Fruit fly (Drosophila melanogaster): ENCODE data around the gene ntc.

The ntc gene

DNA sequence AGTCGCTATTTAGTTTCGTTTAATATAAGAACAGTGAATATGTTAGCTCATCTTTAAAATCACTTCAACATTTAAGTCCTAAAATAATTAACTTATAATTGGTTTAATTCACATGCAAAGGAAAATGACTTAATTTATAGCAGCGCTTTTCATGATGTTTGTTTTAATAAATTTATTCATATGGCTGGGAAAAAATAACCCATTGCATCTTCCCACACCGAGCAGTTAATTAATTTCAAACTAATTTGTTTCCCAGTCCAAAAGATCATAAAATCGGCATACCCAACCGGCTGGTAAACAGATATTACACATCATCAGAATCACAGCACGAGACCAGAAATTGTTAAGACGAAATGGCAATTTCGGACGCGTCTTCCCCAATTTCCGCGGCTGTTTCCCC lies 35.4 kb downstream of the ntc start (continued):
- TF ChIP-seq CG31224 (GFP tag; IDR thresholded peaks at IDR 0.05) (peak; percentile 24; the same call in 1 of the 2 replicates), Atf3 (GFP tag; optimal IDR thresholded peaks at IDR 0.05) (no peak), CG4854 (GFP tag; optimal IDR thresholded peaks at IDR 0.05) (peak; percentile 18), maf-S (GFP tag; optimal IDR thresholded peaks at IDR 0.05) (no peak), Jarid2 (GFP tag; optimal IDR thresholded peaks at IDR 0.05) (no peak), Fer1 (GFP tag; optimal IDR thresholded peaks at IDR 0.05) (peak; percentile 6), Hsf (GFP tag; optimal IDR thresholded peaks at IDR 0.05) (peak; percentile 51), Lim3 (GFP tag; IDR thresholded peaks at IDR 0.05) (no peak), mld (GFP tag; IDR thresholded peaks at IDR 0.05; ENCODE audit: partially characterized antibody) (no peak), CG15479 (GFP tag; optimal IDR thresholded peaks at IDR 0.05) (no peak), CG14014 (GFP tag; IDR thresholded peaks at IDR 0.05) (peak; percentile 55; the same call in 1 of the 2 replicates), Nf-YA (GFP tag; IDR thresholded peaks at IDR 0.05) (no peak), Rfx (GFP tag; IDR thresholded peaks at IDR 0.05) (peak; percentile 71), shn (GFP tag; optimal IDR thresholded peaks at IDR 0.05) (peak; percentile 23), CG16815 (GFP tag; optimal IDR thresholded peaks at IDR 0.05) (no peak), CG4820 (GFP tag; optimal IDR thresholded peaks at IDR 0.05) (no peak), CG13624 (GFP tag; optimal IDR thresholded peaks at IDR 0.05) (peak; percentile 47), H2.0 (GFP tag; IDR thresholded peaks at IDR 0.05) (no peak), E2f2 (GFP tag; IDR thresholded peaks at IDR 0.05) (peak; percentile 21; the same call in 1 of the 2 replicates), her (GFP tag; optimal IDR thresholded peaks at IDR 0.05) (no peak), E2f1 (GFP tag; IDR thresholded peaks at IDR 0.05) (peak; percentile 14; the same call in 1 of the 2 replicates), CG12155 (GFP tag; optimal IDR thresholded peaks at IDR 0.05) (no peak), Rx (GFP tag; IDR thresholded peaks at IDR 0.05) (no peak), CG6683 (GFP tag; optimal IDR thresholded peaks at IDR 0.05) (no peak), CG12391 (tag; optimal IDR thresholded peaks at IDR 0.05) (peak; percentile 37), chn (GFP tag; optimal IDR thresholded peaks at IDR 0.05) (no peak), Ravus (GFP tag; IDR thresholded peaks at IDR 0.05) (no peak), Spps (tag; optimal IDR thresholded peaks at IDR 0.05) (no peak), tgo (GFP tag; IDR thresholded peaks at IDR 0.05) (no peak; the same call in 2 of the 3 replicates), Neu2 (GFP tag; optimal IDR thresholded peaks at IDR 0.05; ENCODE audit: borderline replicate concordance) (no peak), CG17912 (GFP tag; optimal IDR thresholded peaks at IDR 0.05) (no peak), pan (optimal IDR thresholded peaks at IDR 0.05) (no peak), pan (GFP tag; optimal IDR thresholded peaks at IDR 0.05 in 1 of 2, IDR thresholded peaks at IDR 0.05 in 1 of 2) (peak in 1 of 2 experiments; percentile 25), CG9876 (GFP tag; optimal IDR thresholded peaks at IDR 0.05) (no peak), Dref (GFP tag; IDR thresholded peaks at IDR 0.05) (no peak), grau (tag; optimal IDR thresholded peaks at IDR 0.05) (peak; percentile 58), CG7963 (GFP tag; IDR thresholded peaks at IDR 0.05; ENCODE audit: partially characterized antibody) (no peak), CG7357 (GFP tag; IDR thresholded peaks at IDR 0.05) (no peak), Side (GFP tag; optimal IDR thresholded peaks at IDR 0.05) (no peak), seq (GFP tag; IDR thresholded peaks at IDR 0.05) (peak; percentile 45; the same call in 1 of the 2 replicates), pfk (GFP tag; optimal IDR thresholded peaks at IDR 0.05) (no peak), CG11695 (GFP tag; IDR thresholded peaks at IDR 0.05) (peak; percentile 52; the same call in 1 of the 3 replicates), Atf6 (GFP tag; IDR thresholded peaks at IDR 0.05) (peak; percentile 53; the same call in 1 of the 2 replicates), odd (GFP tag; optimal IDR thresholded peaks at IDR 0.05) (peak; percentile 11), CG15601 (tag; optimal IDR thresholded peaks at IDR 0.05) (no peak), PHDP (tag; optimal IDR thresholded peaks at IDR 0.05) (peak; percentile 58), fd96Cb (tag; optimal IDR thresholded peaks at IDR 0.05) (no peak), CG33213 (GFP tag; optimal IDR thresholded peaks at IDR 0.05) (peak; percentile 18), trh (GFP tag; optimal IDR thresholded peaks at IDR 0.05) (peak; percentile 31), CG2889 (GFP tag; IDR thresholded peaks at IDR 0.05) (0 out of 3 replicates have a peak, but pooled peaks have one; percentile 35), hkb (optimal IDR thresholded peaks at IDR 0.05) (no peak), hkb (GFP tag; IDR thresholded peaks at IDR 0.05) (peak; percentile 47)
